Fruit fly (Drosophila melanogaster) whole organism, embryonic: ENCODE results near the gene spn-E.

ENCODE experiments used
- Atf3 ChIP-seq: fragments of 200-800 bp; sonication (Bioruptor generic); optimal IDR thresholded peaks from 3 replicates; lab custom pipeline; 2016; ENCODE audit warnings: missing biosample characterization, missing genetic modification characterization
- CG10431 ChIP-seq: fragments of 200-800 bp; sonication (Bioruptor generic); optimal IDR thresholded peaks from 3 replicates; lab custom pipeline; 2018; ENCODE audit warnings: missing biosample characterization, mild to moderate bottlenecking, missing genetic modification characterization
- CG10565 ChIP-seq: fragments of 200-800 bp; sonication (Bioruptor generic); optimal IDR thresholded peaks from 3 replicates; lab custom pipeline; 2016; ENCODE audit warnings: missing biosample characterization, mild to moderate bottlenecking, missing genetic modification characterization
- CG11695 ChIP-seq: fragments of 200-800 bp; sonication (Bioruptor generic); IDR thresholded peaks from 3 replicates; pipeline ENCODE4 v1.3.6; 2022; ENCODE audit warnings: missing biosample characterization, missing genetic modification characterization
- CG1647 ChIP-seq: fragments of 200-800 bp; sonication (Bioruptor generic); optimal IDR thresholded peaks from 3 replicates; lab custom pipeline; 2016; ENCODE audit warnings: missing biosample characterization, missing genetic modification characterization
- CG7357 ChIP-seq: fragments of 200-800 bp; sonication (Bioruptor generic); IDR thresholded peaks from 3 replicates; pipeline ENCODE4 v1.3.6; 2022; ENCODE audit warnings: missing biosample characterization, missing genetic modification characterization
- D19A ChIP-seq: fragments of 200-800 bp; optimal IDR thresholded peaks from 3 replicates; lab custom pipeline; 2019; ENCODE audit warnings: missing biosample characterization, mild to moderate bottlenecking, missing genetic modification characterization, moderate library complexity
- Elba2 ChIP-seq: fragments of 200-800 bp; sonication (Bioruptor generic); optimal IDR thresholded peaks from 3 replicates; lab custom pipeline; 2016; ENCODE audit warnings: missing biosample characterization, missing genetic modification characterization
- Fer3 ChIP-seq: fragments of 200-800 bp; sonication (Bioruptor generic); optimal IDR thresholded peaks from 2 replicates; lab custom pipeline; 2018; ENCODE audit warnings: missing biosample characterization, mild to moderate bottlenecking, missing genetic modification characterization, moderate library complexity
- H2.0 ChIP-seq: fragments of 200-800 bp; sonication (Bioruptor generic); IDR thresholded peaks from 2 replicates; pipeline ENCODE4 v1.3.6; 2022; ENCODE audit warnings: missing biosample characterization, missing genetic modification characterization
- ab ChIP-seq: fragments of 200-800 bp; sonication (Bioruptor generic); optimal IDR thresholded peaks from 2 replicates; lab custom pipeline; 2016; ENCODE audit warnings: missing biosample characterization, missing genetic modification characterization
- jing ChIP-seq: fragments of 200-800 bp; sonication (Bioruptor generic); optimal IDR thresholded peaks from 2 replicates; lab custom pipeline; 2018; ENCODE audit warnings: missing biosample characterization, mild to moderate bottlenecking, missing genetic modification characterization
- sisA ChIP-seq: fragments of 200-800 bp; sonication (Bioruptor generic); IDR thresholded peaks from 2 replicates; pipeline ENCODE4 v1.3.6; 2022; ENCODE audit warnings: missing biosample characterization, missing genetic modification characterization

DNA sequence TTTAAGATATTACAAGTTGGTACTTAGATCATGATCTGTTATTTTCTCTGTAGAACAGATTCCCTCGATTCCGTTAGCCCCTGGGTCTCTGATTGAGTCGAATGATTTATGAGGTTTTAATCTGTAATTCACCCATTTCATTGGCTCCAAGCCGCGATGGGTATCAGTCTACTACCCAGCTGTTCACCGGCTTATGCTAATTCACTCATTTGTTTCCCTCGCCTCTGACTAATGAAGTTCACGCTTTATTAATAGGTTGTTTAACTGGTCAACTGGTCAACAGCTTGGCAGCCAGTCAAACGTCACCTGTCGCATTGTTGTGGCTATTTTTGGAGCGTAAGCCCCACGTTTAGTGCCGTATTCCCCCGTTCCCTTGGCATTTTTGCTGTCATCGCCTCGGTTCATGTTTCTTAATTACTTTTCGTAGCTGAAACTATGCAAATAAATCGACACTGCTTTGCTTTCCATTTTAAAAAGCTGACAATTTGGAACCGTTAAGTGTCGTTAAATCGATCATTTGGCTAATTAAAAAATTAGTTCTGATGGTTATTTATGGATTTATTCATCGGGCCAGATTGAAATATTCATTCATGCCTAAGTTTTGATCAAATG, 35.7 kb downstream of the spn-E start:
- TF ChIP-seq H2.0 (no peak), CG1647 (GFP tag; lab: Kevin White, UChicago) (no peak), Atf3 (GFP tag; lab: Kevin White, UChicago) (no peak), D19A (no peak), CG7357 (GFP tag; lab: Robert Waterston, UW) (no peak), sisA (no peak), CG11695 (GFP tag; lab: Robert Waterston, UW) (no peak), CG10565 (GFP tag; lab: Kevin White, UChicago) (no peak), Fer3 (tag; lab: Kevin White, UChicago) (no peak), Elba2 (GFP tag; lab: Kevin White, UChicago) (no peak), CG10431 (GFP tag; lab: Kevin White, UChicago) (no peak), ab (no peak), jing (GFP tag; lab: Kevin White, UChicago) (no peak)
